Worm (Caenorhabditis elegans) whole organism, early embryonic: ENCODE results near the gene smc-5.

ENCODE experiments used
- B0310.2 ChIP-seq: sonication (generic microtip); optimal IDR thresholded peaks from 2 replicates; lab custom pipeline; 2016; ENCODE audit warnings: mild to moderate bottlenecking, missing genetic modification characterization, missing compliant biosample characterization
- F13C5.2 ChIP-seq: sonication (generic microtip); optimal IDR thresholded peaks from 2 replicates; lab custom pipeline; 2017; ENCODE audit warnings: mild to moderate bottlenecking, missing genetic modification characterization, inconsistent platforms, missing compliant biosample characterization
- aly-1 ChIP-seq: sonication (generic microtip); optimal IDR thresholded peaks from 2 replicates; lab custom pipeline; 2016; ENCODE audit warnings: missing genetic modification characterization, missing compliant biosample characterization
- ama-1 ChIP-seq: fragments of 150-350 bp; optimal IDR thresholded peaks from 2 replicates; lab custom pipeline; 2014
- ceh-13 ChIP-seq: fragments of 200-800 bp; sonication (Bioruptor generic); optimal IDR thresholded peaks from 2 replicates; lab custom pipeline; 2018; ENCODE audit warnings: mild to moderate bottlenecking, missing genetic modification characterization, missing compliant biosample characterization
- ceh-36 ChIP-seq: sonication (generic microtip); optimal IDR thresholded peaks from 2 replicates; lab custom pipeline; 2016; ENCODE audit warnings: missing genetic modification characterization, inconsistent platforms, missing compliant biosample characterization
- ets-7 ChIP-seq: sonication (generic microtip); optimal IDR thresholded peaks from 2 replicates; lab custom pipeline; 2016; ENCODE audit warnings: missing genotype, missing genetic modification characterization, missing compliant biosample characterization
- flt-1 ChIP-seq: fragments of 200-800 bp; sonication (Bioruptor generic); IDR thresholded peaks from 2 replicates; pipeline ENCODE4 v1.3.6; 2022; ENCODE audit warnings: missing genetic modification characterization, missing compliant biosample characterization
- hmbx-1 ChIP-seq: sonication (generic microtip); optimal IDR thresholded peaks from 2 replicates; lab custom pipeline; 2016; ENCODE audit warnings: mild to moderate bottlenecking, missing genetic modification characterization, missing compliant biosample characterization
- hmg-4 ChIP-seq: fragments of 200-800 bp; sonication (Bioruptor generic); optimal IDR thresholded peaks from 2 replicates; lab custom pipeline; 2018; ENCODE audit warnings: mild to moderate bottlenecking, missing genetic modification characterization, missing compliant biosample characterization
- hnd-1 ChIP-seq: sonication (generic microtip); optimal IDR thresholded peaks from 2 replicates; lab custom pipeline; 2016; ENCODE audit warnings: missing genetic modification characterization, missing compliant biosample characterization
- pes-1 ChIP-seq: fragments of 200-800 bp; sonication (Bioruptor generic); IDR thresholded peaks from 2 replicates; pipeline ENCODE4 v1.3.6; 2022; ENCODE audit warnings: missing genetic modification reagents, missing genetic modification characterization, missing compliant biosample characterization
- scrt-1 ChIP-seq: fragments of 200-800 bp; sonication (Bioruptor generic); IDR thresholded peaks from 2 replicates; pipeline ENCODE4 v1.3.6; 2022; ENCODE audit warnings: missing genetic modification characterization, missing compliant biosample characterization
- sea-1 ChIP-seq: fragments of 200-800 bp; sonication (Bioruptor generic); conservative IDR thresholded peaks from 2 replicates; pipeline ENCODE4 v1.3.6; 2022; ENCODE audit warnings: missing genetic modification characterization, missing compliant biosample characterization
- tbx-11 ChIP-seq: fragments of 200-800 bp; sonication (Bioruptor generic); IDR thresholded peaks from 2 replicates; pipeline ENCODE4 v1.3.6; 2022; ENCODE audit warnings: missing genetic modification characterization, missing compliant biosample characterization
- tbx-37 ChIP-seq: fragments of 200-800 bp; sonication (Bioruptor generic); conservative IDR thresholded peaks from 2 replicates; pipeline ENCODE4 v1.3.6; 2022; ENCODE audit warnings: missing genetic modification reagents, missing genetic modification characterization, missing compliant biosample characterization
- tra-4 ChIP-seq: sonication (generic microtip); optimal IDR thresholded peaks from 2 replicates; lab custom pipeline; 2017; ENCODE audit warnings: missing genetic modification characterization, missing compliant biosample characterization

The smc-5 gene

ce11 chrII:5084225-5084624 is 22.3 kb downstream of the smc-5 start:
- TF ChIP-seq sea-1 (GFP tag; lab: Robert Waterston, UW) (no peak), hmg-4 (GFP tag; lab: Kevin White, UChicago) (no peak), flt-1 (no peak), F13C5.2 (tag; lab: Kevin White, UChicago) (no peak), hmbx-1 (no peak), tbx-37 (no peak), hnd-1 (tag; lab: Kevin White, UChicago) (no peak)

- TF ChIP-seq aly-1 (tag; lab: Kevin White, UChicago) = no peak
- TF ChIP-seq tra-4 (tag; lab: Kevin White, UChicago) = no peak
- no peak for TF ChIP-seq hmbx-1
Measured at ce11 chrII:5085450-5085849, 23.5 kb downstream of the smc-5 start, which contains the start of gene txt-9. Gene txt-9, plus strand, starts transcription at chrII:5085785.

ce11 chrII:5086143-5086542 is 24.2 kb downstream of the smc-5 start:
- TF ChIP-seq ama-1 (lab: Kevin White, UChicago) = no peak
- TF ChIP-seq flt-1 = no peak
- TF ChIP-seq F13C5.2 (tag; lab: Kevin White, UChicago) = no peak
- TF ChIP-seq tbx-37 = no peak
- no peak for TF ChIP-seq ets-7 (tag; lab: Kevin White, UChicago)
- no peak for TF ChIP-seq ceh-13
- no peak for TF ChIP-seq hnd-1 (tag; lab: Kevin White, UChicago)
- no peak for TF ChIP-seq sea-1 (GFP tag; lab: Robert Waterston, UW)

- TF ChIP-seq hnd-1 (tag; lab: Kevin White, UChicago) (no peak), ets-7 (tag; lab: Kevin White, UChicago) (no peak), tbx-37 (no peak), hmbx-1 (no peak), pes-1 (GFP tag; lab: Robert Waterston, UW) (no peak), hmg-4 (GFP tag; lab: Kevin White, UChicago) (no peak), ceh-36 (tag; lab: Kevin White, UChicago) (no peak), B0310.2 (tag; lab: Kevin White, UChicago) (no peak), F13C5.2 (tag; lab: Kevin White, UChicago) (no peak), tbx-11 (no peak), flt-1 (no peak)
Measured at ce11 chrII:5091640-5092243, 29.8 kb downstream of the smc-5 start, which contains the start of gene pld-1. Gene pld-1, minus strand, starts transcription at chrII:5091690.

ce11 chrII:5092362-5093281 is 30.7 kb downstream of the smc-5 start, which contains the start of gene C04G6.2:
Gene C04G6.2, plus strand, starts transcription at chrII:5093231.
- TF ChIP-seq tra-4 (tag; lab: Kevin White, UChicago) (no peak), aly-1 (tag; lab: Kevin White, UChicago) (no peak), ceh-13 (no peak), hnd-1 (tag; lab: Kevin White, UChicago) (no peak), F13C5.2 (tag; lab: Kevin White, UChicago) (no peak), scrt-1 (GFP tag; lab: Robert Waterston, UW) (no peak), hmg-4 (GFP tag; lab: Kevin White, UChicago) (no peak), ets-7 (tag; lab: Kevin White, UChicago) (no peak), B0310.2 (tag; lab: Kevin White, UChicago) (no peak), sea-1 (GFP tag; lab: Robert Waterston, UW) (no peak), pes-1 (GFP tag; lab: Robert Waterston, UW) (no peak)

ce11 chrII:5093945-5094344 is 32.0 kb downstream of the smc-5 start, which contains the start of gene C04G6.13:
Gene C04G6.13, plus strand, starts transcription at chrII:5094245.
- TF ChIP-seq ceh-13 (no peak), hmg-4 (GFP tag; lab: Kevin White, UChicago) (no peak), B0310.2 (tag; lab: Kevin White, UChicago) (no peak), tbx-37 (no peak), pes-1 (GFP tag; lab: Robert Waterston, UW) (no peak), aly-1 (tag; lab: Kevin White, UChicago) (no peak), ceh-36 (tag; lab: Kevin White, UChicago) (no peak), sea-1 (GFP tag; lab: Robert Waterston, UW) (no peak)

- peak; percentile 81 for TF ChIP-seq scrt-1 (GFP tag; lab: Robert Waterston, UW)
- TF ChIP-seq sea-1 (GFP tag; lab: Robert Waterston, UW) = peak; percentile 89
- peak; percentile 99 for TF ChIP-seq tbx-11
- peak; percentile 90 for TF ChIP-seq tbx-37
Measured at ce11 chrII:5097463-5097862, 35.5 kb downstream of the smc-5 start.

- no peak for TF ChIP-seq F13C5.2 (tag; lab: Kevin White, UChicago)
- no peak for TF ChIP-seq ets-7 (tag; lab: Kevin White, UChicago)
- no peak for TF ChIP-seq hmg-4 (GFP tag; lab: Kevin White, UChicago)
- TF ChIP-seq flt-1 = no peak
- no peak for TF ChIP-seq scrt-1 (GFP tag; lab: Robert Waterston, UW)
- TF ChIP-seq ceh-36 (tag; lab: Kevin White, UChicago) = no peak
- TF ChIP-seq ceh-13 = no peak
- TF ChIP-seq tbx-37 = no peak
- TF ChIP-seq sea-1 (GFP tag; lab: Robert Waterston, UW) = no peak
- no peak for TF ChIP-seq aly-1 (tag; lab: Kevin White, UChicago)
- TF ChIP-seq ama-1 (lab: Kevin White, UChicago) = no peak
- no peak for TF ChIP-seq hnd-1 (tag; lab: Kevin White, UChicago)
- TF ChIP-seq pes-1 (GFP tag; lab: Robert Waterston, UW) = no peak
- TF ChIP-seq tra-4 (tag; lab: Kevin White, UChicago) = no peak
Measured at ce11 chrII:5099034-5099433, 37.1 kb downstream of the smc-5 start.
